Worm (Caenorhabditis elegans) whole organism, L1 larva: ENCODE data around the gene T11F9.10.

Experiments
- C04F5.9 ChIP-seq: sonication (generic microtip); optimal IDR thresholded peaks from 2 replicates; lab custom pipeline; 2016; ENCODE audit warnings: missing genetic modification characterization, missing compliant biosample characterization
- F16B12.6 ChIP-seq: fragments of 150-350 bp; optimal IDR thresholded peaks from 2 replicates; lab custom pipeline; 2014; ENCODE audit warnings: missing biosample characterization, missing genetic modification characterization
- aha-1 ChIP-seq: fragments of 150-350 bp; optimal IDR thresholded peaks from 2 replicates; lab custom pipeline; 2014; ENCODE audit warnings: missing biosample characterization, missing genetic modification characterization
- blmp-1 ChIP-seq: fragments of 150-350 bp; optimal IDR thresholded peaks from 2 replicates; lab custom pipeline; 2014; ENCODE audit warnings: missing biosample characterization, missing genetic modification characterization
- dpl-1 ChIP-seq, 3 experiments: fragments of 150-350 bp in 2 of 3; sonication (generic microtip) in 1 of 3; optimal IDR thresholded peaks; 2 replicates each; lab custom pipeline; 2014 to 2017; ENCODE audit warnings: missing biosample characterization in 3 of 3, missing genetic modification characterization in 3 of 3, missing genetic modification reagents in 3 of 3
- efl-1 ChIP-seq, 4 experiments: fragments of 150-350 bp; optimal IDR thresholded peaks in 3 of 4; peaks in 1 of 4; 1 replicate in 1 of 4; 2 replicates in 3 of 4; lab custom pipeline; 2014; ENCODE audit warnings: missing biosample characterization in 2 of 4, missing genetic modification characterization in 2 of 4, missing genetic modification reagents in 2 of 4
- egl-13 ChIP-seq: sonication (generic microtip); optimal IDR thresholded peaks from 2 replicates; lab custom pipeline; 2016; ENCODE audit warnings: missing genotype, missing genetic modification reagents, missing genetic modification characterization, missing compliant biosample characterization
- egl-27 ChIP-seq, 2 experiments: fragments of 150-350 bp in 1 of 2; sonication (generic microtip); optimal IDR thresholded peaks; 3 replicates each; lab custom pipeline; 2017 to 2018; ENCODE audit warnings: missing biosample characterization in 2 of 2, missing genetic modification characterization in 2 of 2, missing genetic modification reagents in 2 of 2
- elt-2 ChIP-seq: sonication (generic microtip); optimal IDR thresholded peaks from 2 replicates; lab custom pipeline; 2016; ENCODE audit warnings: missing genetic modification characterization, mild to moderate bottlenecking, inconsistent platforms, missing compliant biosample characterization, missing genetic modification reagents
- elt-3 ChIP-seq, 6 experiments: fragments of 150-350 bp in 1 of 6; sonication (generic microtip); optimal IDR thresholded peaks; 2 replicates each; lab custom pipeline; 2017 to 2018; ENCODE audit warnings: missing biosample characterization in 6 of 6, missing genetic modification characterization in 6 of 6, inconsistent platforms in 1 of 6
- fkh-10 ChIP-seq: sonication (generic microtip); optimal IDR thresholded peaks from 2 replicates; lab custom pipeline; 2017; ENCODE audit warnings: missing biosample characterization, missing genetic modification reagents, missing genetic modification characterization
- fkh-8 ChIP-seq: sonication (generic microtip); optimal IDR thresholded peaks from 2 replicates; lab custom pipeline; 2016; ENCODE audit warnings: mild to moderate bottlenecking, missing genetic modification characterization, missing compliant biosample characterization
- fos-1 ChIP-seq: fragments of 150-350 bp; optimal IDR thresholded peaks from 2 replicates; lab custom pipeline; 2014; ENCODE audit warnings: missing biosample characterization, missing genetic modification characterization
- lin-14 ChIP-seq: fragments of 200-800 bp; sonication (Bioruptor generic); optimal IDR thresholded peaks from 2 replicates; lab custom pipeline; 2018; ENCODE audit warnings: mild to moderate bottlenecking, missing genetic modification characterization, moderate library complexity, missing compliant biosample characterization
- lin-15B ChIP-seq: fragments of 150-350 bp; sonication (generic microtip); optimal IDR thresholded peaks from 3 replicates; lab custom pipeline; 2014; ENCODE audit warnings: missing biosample characterization, missing genetic modification characterization
- lin-35 ChIP-seq, 2 experiments: fragments of 150-350 bp; optimal IDR thresholded peaks; 2 replicates each; lab custom pipeline; 2014; ENCODE audit warnings: missing biosample characterization in 2 of 2, missing genetic modification characterization in 2 of 2, missing genetic modification reagents in 2 of 2
- lin-39 ChIP-seq: fragments of 150-350 bp; optimal IDR thresholded peaks from 2 replicates; lab custom pipeline; 2014; ENCODE audit warnings: missing biosample characterization, missing genetic modification reagents, missing genetic modification characterization
- lsy-2 ChIP-seq, 2 experiments: fragments of 150-350 bp; optimal IDR thresholded peaks; 2 replicates each; lab custom pipeline; 2014; ENCODE audit warnings: missing biosample characterization in 2 of 2, missing genetic modification characterization in 2 of 2
- nhr-12 ChIP-seq: sonication (generic microtip); optimal IDR thresholded peaks from 2 replicates; lab custom pipeline; 2017; ENCODE audit warnings: missing biosample characterization, missing genetic modification characterization
- nhr-19 ChIP-seq: fragments of 200-800 bp; sonication (Bioruptor generic); conservative IDR thresholded peaks from 2 replicates; pipeline ENCODE4 v1.3.6; 2022; ENCODE audit warnings: missing genetic modification characterization, missing compliant biosample characterization
- nhr-20 ChIP-seq: sonication (generic microtip); optimal IDR thresholded peaks from 2 replicates; lab custom pipeline; 2016; ENCODE audit warnings: mild to moderate bottlenecking, missing genetic modification characterization, missing compliant biosample characterization
- nhr-76 ChIP-seq: sonication (generic microtip); optimal IDR thresholded peaks from 2 replicates; lab custom pipeline; 2017; ENCODE audit warnings: missing biosample characterization, missing genetic modification characterization
- nhr-84 ChIP-seq: sonication (generic microtip); optimal IDR thresholded peaks from 2 replicates; lab custom pipeline; 2017; ENCODE audit warnings: missing biosample characterization, missing genetic modification characterization
- pag-3 ChIP-seq: sonication (generic microtip); optimal IDR thresholded peaks from 2 replicates; lab custom pipeline; 2017; ENCODE audit warnings: missing genetic modification characterization, mild to moderate bottlenecking, missing compliant biosample characterization, antibody characterized with exemption, borderline replicate concordance; ENCODE audit not compliant: insufficient read depth
- pqm-1 ChIP-seq: sonication (generic microtip); optimal IDR thresholded peaks from 3 replicates; lab custom pipeline; 2017; ENCODE audit warnings: missing biosample characterization, missing genetic modification characterization
- rnt-1 ChIP-seq: sonication (generic microtip); optimal IDR thresholded peaks from 2 replicates; lab custom pipeline; 2016; ENCODE audit warnings: mild to moderate bottlenecking, missing genetic modification characterization, moderate library complexity, missing compliant biosample characterization
- skn-1 ChIP-seq: fragments of 150-350 bp; optimal IDR thresholded peaks from 2 replicates; lab custom pipeline; 2014; ENCODE audit warnings: missing biosample characterization, missing genetic modification characterization
- sup-37 ChIP-seq: fragments of 200-800 bp; sonication (Bioruptor generic); optimal IDR thresholded peaks from 2 replicates; lab custom pipeline; 2018; ENCODE audit warnings: mild to moderate bottlenecking, missing genetic modification characterization, missing compliant biosample characterization
- unc-86 ChIP-seq: sonication (generic microtip); optimal IDR thresholded peaks from 2 replicates; lab custom pipeline; 2016; ENCODE audit warnings: missing genetic modification characterization, missing compliant biosample characterization
- vab-15 ChIP-seq: sonication (generic microtip); optimal IDR thresholded peaks from 2 replicates; lab custom pipeline; 2017; ENCODE audit warnings: missing genotype, mild to moderate bottlenecking, missing genetic modification characterization, missing compliant biosample characterization
- zip-4 ChIP-seq: fragments of 200-800 bp; sonication (Bioruptor generic); optimal IDR thresholded peaks from 2 replicates; lab custom pipeline; 2018; ENCODE audit warnings: mild to moderate bottlenecking, missing genetic modification characterization, moderate library complexity, missing compliant biosample characterization

T11F9.10 gene

DNA sequence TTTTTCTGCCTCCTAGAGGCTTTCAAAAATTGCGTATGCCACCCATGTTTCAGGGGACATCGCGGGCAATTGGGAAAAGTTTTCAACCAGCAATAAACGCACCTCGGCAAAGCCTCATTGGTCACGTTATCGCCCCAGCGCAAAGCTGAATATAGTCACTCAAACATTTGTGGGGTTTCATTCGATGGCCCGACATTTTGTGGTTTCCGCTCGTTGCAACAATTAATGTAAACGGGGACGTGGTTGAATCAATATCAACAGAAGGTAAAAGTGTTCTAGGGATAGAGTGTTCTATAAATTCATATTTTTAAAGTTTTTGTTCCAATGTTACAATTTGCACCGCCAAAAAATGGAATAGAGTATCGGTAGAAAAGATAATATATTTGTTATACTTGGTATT, 1.5 kb downstream of the T11F9.10 start:
- no peak for TF ChIP-seq nhr-19 (GFP tag; lab: Robert Waterston, UW)
- TF ChIP-seq, all 84 proteins: peak for 0

- TF ChIP-seq blmp-1 (tag; lab: Kevin White, UChicago), result peak; percentile 18
- no peak for TF ChIP-seq lin-39 (tag; lab: Kevin White, UChicago)
- TF ChIP-seq efl-1 (optimal IDR thresholded peaks at IDR 0.05; lab: Kevin White, UChicago), result no peak
- TF ChIP-seq efl-1 (GFP tag; optimal IDR thresholded peaks at IDR 0.05 in 1 of 2; lab: Kevin White, UChicago), result no peak
- no peak for TF ChIP-seq pag-3 (tag; lab: Kevin White, UChicago)
- peak; percentile 21 for TF ChIP-seq nhr-20 (tag; lab: Kevin White, UChicago)
- peak; percentile 20 for TF ChIP-seq rnt-1 (tag; lab: Kevin White, UChicago)
- TF ChIP-seq, all 84 proteins: peak for 3
Measured at ce11 chrV:11490382-11490781, 3.6 kb downstream of the T11F9.10 start, which contains the start of gene dhs-19. dhs-19 (minus strand) TSS chrV:11490482.

DNA sequence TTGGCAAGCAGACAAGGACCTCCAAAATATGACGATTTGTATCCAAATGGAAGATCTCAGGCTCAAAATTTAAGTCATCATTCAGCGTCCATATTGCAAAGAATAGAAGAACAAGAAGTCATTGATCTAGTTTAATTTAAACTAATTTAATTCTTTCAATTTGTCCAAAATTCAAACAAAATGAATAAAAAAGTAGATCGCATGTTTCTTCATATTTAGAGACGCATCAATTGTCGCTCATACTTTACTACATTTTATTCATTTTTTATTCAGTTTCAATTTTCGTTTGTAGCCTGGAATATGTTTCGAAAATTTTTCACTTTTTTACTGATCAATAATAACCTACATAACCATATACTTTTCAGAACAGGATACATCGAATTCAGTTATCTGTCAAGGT, 5.7 kb downstream of the T11F9.10 start, which contains the start of gene T11F9.21:
Gene T11F9.21, plus strand, starts transcription at position 301 of the 400 bp plus-strand sequence.
- TF ChIP-seq lin-15B (tag; lab: Kevin White, UChicago) (no peak), lin-35 (GFP tag; optimal IDR thresholded peaks at IDR 0.05; lab: Kevin White, UChicago) (no peak)

ce11 chrV:11496283-11496682, 9.5 kb downstream of the T11F9.10 start, which contains the start of gene htrl-1:
htrl-1 (minus strand) TSS chrV:11496383.
- TF ChIP-seq elt-3 (tag; optimal IDR thresholded peaks at IDR 0.05; lab: Kevin White, UChicago), result no peak
- TF ChIP-seq lin-35 (GFP tag; optimal IDR thresholded peaks at IDR 0.05; lab: Kevin White, UChicago), result no peak
- no peak for TF ChIP-seq aha-1 (tag; lab: Kevin White, UChicago)
- TF ChIP-seq fkh-8 (tag; lab: Kevin White, UChicago), result no peak
- no peak for TF ChIP-seq pqm-1 (tag; lab: Kevin White, UChicago)
- no peak for TF ChIP-seq lsy-2 (tag; optimal IDR thresholded peaks at IDR 0.05; lab: Kevin White, UChicago)
- no peak for TF ChIP-seq F16B12.6 (tag; lab: Kevin White, UChicago)

ce11 chrV:11497475-11497874, 10.7 kb downstream of the T11F9.10 start:
- TF ChIP-seq skn-1 (tag; lab: Kevin White, UChicago), result no peak
- TF ChIP-seq nhr-20 (tag; lab: Kevin White, UChicago), result no peak
- TF ChIP-seq egl-27 (tag; optimal IDR thresholded peaks at IDR 0.05; lab: Kevin White, UChicago), result no peak
- no peak for TF ChIP-seq zip-4 (GFP tag; lab: Kevin White, UChicago)
- TF ChIP-seq fos-1, result no peak
- no peak for TF ChIP-seq nhr-12 (tag; lab: Kevin White, UChicago)
- TF ChIP-seq, all 84 proteins: peak for 0

DNA sequence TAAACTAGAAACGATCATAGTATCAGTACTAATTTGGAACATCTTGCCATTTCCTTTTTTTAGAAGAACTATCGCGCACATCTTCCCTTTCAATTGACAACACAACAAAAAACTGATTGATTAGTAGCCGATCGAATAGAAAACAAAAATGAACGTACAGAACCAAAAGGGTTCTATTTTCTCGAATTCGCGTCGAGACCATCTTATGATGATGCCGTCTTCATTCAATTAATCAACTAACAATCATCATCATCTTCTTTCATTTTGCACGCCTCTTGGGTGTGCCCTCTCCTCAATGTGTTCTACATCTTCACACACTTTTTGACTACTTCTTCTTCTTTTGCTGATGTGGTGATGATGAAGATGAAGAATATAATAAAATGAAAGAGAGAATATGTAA, 13.0 kb downstream of the T11F9.10 start:
- TF ChIP-seq lin-14 (GFP tag; lab: Kevin White, UChicago) (peak; percentile 48), C04F5.9 (tag; lab: Kevin White, UChicago) (no peak), blmp-1 (tag; lab: Kevin White, UChicago) (peak; percentile 40), fkh-10 (no peak), dpl-1 (GFP tag; optimal IDR thresholded peaks at IDR 0.05; lab: Kevin White, UChicago) (no peak), nhr-76 (tag; lab: Kevin White, UChicago) (no peak)

DNA sequence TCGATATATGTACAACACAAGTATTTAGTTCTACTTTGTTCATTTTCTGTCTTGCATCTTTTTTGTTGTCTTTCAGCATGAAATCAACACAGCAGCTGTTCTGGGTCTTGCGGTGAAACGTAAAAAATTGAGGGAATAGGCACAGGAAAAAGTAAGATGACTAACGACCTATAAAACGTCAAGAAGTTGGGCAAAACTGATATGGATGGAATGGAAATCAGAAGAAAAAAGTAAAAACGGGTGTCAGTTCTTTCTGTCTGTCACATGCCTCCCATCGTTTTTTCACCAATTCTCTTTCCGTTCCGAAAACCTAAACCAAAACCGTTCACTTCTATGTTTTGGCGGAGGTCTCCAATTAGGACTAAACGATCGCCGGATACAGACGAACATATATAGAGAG, 14.2 kb downstream of the T11F9.10 start:
- no peak for TF ChIP-seq sup-37 (GFP tag; lab: Kevin White, UChicago)
- no peak for TF ChIP-seq efl-1 (optimal IDR thresholded peaks at IDR 0.05; lab: Kevin White, UChicago)
- peak in 1 of 2 experiments; percentile 64 for TF ChIP-seq efl-1 (GFP tag; optimal IDR thresholded peaks at IDR 0.05 in 1 of 2; lab: Kevin White, UChicago)
- no peak for TF ChIP-seq nhr-84 (tag; lab: Kevin White, UChicago)
- peak; percentile 33 for TF ChIP-seq blmp-1 (tag; lab: Kevin White, UChicago)
- no peak for TF ChIP-seq fkh-8 (tag; lab: Kevin White, UChicago)
- no peak for TF ChIP-seq vab-15 (tag; lab: Kevin White, UChicago)
- no peak for TF ChIP-seq unc-86 (tag; lab: Kevin White, UChicago)
- TF ChIP-seq egl-13, result no peak
- TF ChIP-seq elt-2 (tag; lab: Kevin White, UChicago), result no peak
